Fruit fly (Drosophila melanogaster) whole organism, embryonic: ENCODE measurements around the gene Sik2.

Experiments used
- Atf6 ChIP-seq: fragments of 200-800 bp; sonication (Bioruptor generic); IDR thresholded peaks from 2 replicates; pipeline ENCODE4 v1.3.6; 2022; ENCODE audit warnings: missing biosample characterization, missing genetic modification characterization
- Bdp1 ChIP-seq: fragments of 200-800 bp; sonication (Bioruptor generic); optimal IDR thresholded peaks from 3 replicates; lab custom pipeline; 2016; ENCODE audit warnings: missing biosample characterization, missing genetic modification characterization
- CG10654 ChIP-seq: fragments of 200-800 bp; sonication (Bioruptor generic); optimal IDR thresholded peaks from 2 replicates; lab custom pipeline; 2016; ENCODE audit warnings: missing biosample characterization, missing genetic modification characterization
- CG11093 ChIP-seq: fragments of 200-800 bp; sonication (Bioruptor generic); IDR thresholded peaks from 3 replicates; pipeline ENCODE4 v1.3.6; 2022; ENCODE audit warnings: missing biosample characterization, missing genetic modification characterization
- CG11695 ChIP-seq: fragments of 200-800 bp; sonication (Bioruptor generic); IDR thresholded peaks from 3 replicates; pipeline ENCODE4 v1.3.6; 2022; ENCODE audit warnings: missing biosample characterization, missing genetic modification characterization
- CG12155 ChIP-seq: fragments of 200-800 bp; sonication (Bioruptor generic); optimal IDR thresholded peaks from 3 replicates; lab custom pipeline; 2016; ENCODE audit warnings: missing biosample characterization, missing genetic modification characterization
- CG1603 ChIP-seq: fragments of 200-800 bp; sonication (Bioruptor generic); optimal IDR thresholded peaks from 2 replicates; lab custom pipeline; 2019; ENCODE audit warnings: missing biosample characterization, mild to moderate bottlenecking, missing genetic modification characterization, moderate library complexity
- CG2120 ChIP-seq: fragments of 200-800 bp; sonication (Bioruptor generic); optimal IDR thresholded peaks from 3 replicates; lab custom pipeline; 2016; ENCODE audit warnings: missing biosample characterization, missing genetic modification characterization
- CG2889 ChIP-seq: fragments of 200-800 bp; sonication (Bioruptor generic); IDR thresholded peaks from 3 replicates; pipeline ENCODE4 v1.3.6; 2022; ENCODE audit warnings: missing biosample characterization, missing genetic modification characterization
- CG3281 ChIP-seq: fragments of 200-800 bp; sonication (Bioruptor generic); optimal IDR thresholded peaks from 3 replicates; lab custom pipeline; 2017; ENCODE audit warnings: missing biosample characterization, mild to moderate bottlenecking, missing genetic modification characterization
- CG3995 ChIP-seq: fragments of 200-800 bp; sonication (Bioruptor generic); optimal IDR thresholded peaks from 3 replicates; lab custom pipeline; 2016; ENCODE audit warnings: missing biosample characterization, missing genetic modification characterization
- CG4360 ChIP-seq: fragments of 200-800 bp; sonication (Bioruptor generic); IDR thresholded peaks from 2 replicates; pipeline ENCODE4 v1.3.6; 2022; ENCODE audit warnings: missing biosample characterization, missing genetic modification characterization
- CG4854 ChIP-seq: fragments of 200-800 bp; sonication (Bioruptor generic); optimal IDR thresholded peaks from 2 replicates; lab custom pipeline; 2016; ENCODE audit warnings: missing biosample characterization, missing genetic modification characterization, inconsistent platforms
- CG5245 ChIP-seq: fragments of 200-800 bp; sonication (Bioruptor generic); optimal IDR thresholded peaks from 3 replicates; lab custom pipeline; 2016; ENCODE audit warnings: missing biosample characterization, missing genetic modification characterization
- CG6683 ChIP-seq: fragments of 200-800 bp; sonication (Bioruptor generic); optimal IDR thresholded peaks from 2 replicates; lab custom pipeline; 2017; ENCODE audit warnings: missing biosample characterization, mild to moderate bottlenecking, missing genetic modification characterization, missing genetic modification reagents
- CG6791 ChIP-seq: fragments of 200-800 bp; sonication (Bioruptor generic); IDR thresholded peaks from 3 replicates; pipeline ENCODE4 v1.3.6; 2022; ENCODE audit warnings: missing biosample characterization, missing genetic modification characterization; ENCODE audit not compliant: partially characterized antibody
- CG7745 ChIP-seq: fragments of 200-800 bp; sonication (Bioruptor generic); optimal IDR thresholded peaks from 2 replicates; lab custom pipeline; 2018; ENCODE audit warnings: missing biosample characterization, mild to moderate bottlenecking, missing genetic modification characterization, moderate library complexity
- CG8359 ChIP-seq: fragments of 200-800 bp; sonication (Bioruptor generic); optimal IDR thresholded peaks from 2 replicates; lab custom pipeline; 2017; ENCODE audit warnings: missing biosample characterization, mild to moderate bottlenecking, missing genetic modification characterization, borderline replicate concordance
- Chrac-16 ChIP-seq: fragments of 200-800 bp; sonication (Bioruptor generic); optimal IDR thresholded peaks from 3 replicates; lab custom pipeline; 2016; ENCODE audit warnings: missing biosample characterization, missing genetic modification characterization
- Dfd ChIP-seq, 2 experiments: fragments of >200 bp; optimal IDR thresholded peaks; 2 replicates each; lab custom pipeline; 2017; ENCODE audit warnings: missing biosample characterization in 2 of 2, missing genetic modification characterization in 2 of 2
- Hr39 ChIP-seq: fragments of >200 bp; optimal IDR thresholded peaks from 2 replicates; lab custom pipeline; 2017
- Hr78 ChIP-seq, 2 experiments: fragments of 200-800 bp in 1 of 2; fragments of >200 bp in 1 of 2; sonication (Bioruptor generic) in 1 of 2; optimal IDR thresholded peaks; 2 replicates each; lab custom pipeline; 2017 to 2019; ENCODE audit warnings: missing biosample characterization in 2 of 2, missing genetic modification characterization in 2 of 2, mild to moderate bottlenecking in 1 of 2, moderate library complexity in 1 of 2
- Lhr ChIP-seq: fragments of 200-800 bp; sonication (Bioruptor generic); optimal IDR thresholded peaks from 3 replicates; lab custom pipeline; 2017; ENCODE audit warnings: mild to moderate bottlenecking, missing biosample characterization, missing genetic modification reagents, missing genetic modification characterization
- MBD-R2 ChIP-seq: fragments of 200-800 bp; sonication (Bioruptor generic); IDR thresholded peaks from 2 replicates; pipeline ENCODE4 v1.3.6; 2022; ENCODE audit warnings: missing biosample characterization, missing genetic modification characterization
- Med ChIP-seq: fragments of 200-800 bp; sonication (Bioruptor generic); peaks from one replicate; lab custom pipeline; 2016; ENCODE audit warnings: missing biosample characterization, missing genetic modification characterization, mild to moderate bottlenecking, inconsistent platforms, moderate library complexity
- Nf-YB ChIP-seq: fragments of 200-800 bp; sonication (Bioruptor generic); optimal IDR thresholded peaks from 3 replicates; lab custom pipeline; 2019; ENCODE audit warnings: missing biosample characterization, mild to moderate bottlenecking, missing genetic modification characterization, moderate library complexity
- Oaz ChIP-seq: fragments of 200-800 bp; sonication (Bioruptor generic); IDR thresholded peaks from 2 replicates; pipeline ENCODE4 v1.3.6; 2022; ENCODE audit warnings: missing biosample characterization, missing genetic modification characterization
- Opbp ChIP-seq: fragments of 200-800 bp; sonication (Bioruptor generic); IDR thresholded peaks from 3 replicates; pipeline ENCODE4 v1.3.6; 2022; ENCODE audit warnings: missing biosample characterization, missing genetic modification characterization; ENCODE audit not compliant: partially characterized antibody
- Sry-β ChIP-seq: fragments of 200-800 bp; sonication (Bioruptor generic); optimal IDR thresholded peaks from 2 replicates; lab custom pipeline; 2018; ENCODE audit warnings: missing biosample characterization, mild to moderate bottlenecking, missing genetic modification characterization, moderate library complexity
- Tbp ChIP-seq: fragments of >200 bp; optimal IDR thresholded peaks from 2 replicates; lab custom pipeline; 2018; ENCODE audit warnings: missing biosample characterization, missing genetic modification characterization
- bigmax ChIP-seq: fragments of 200-800 bp; sonication (Bioruptor generic); optimal IDR thresholded peaks from 2 replicates; lab custom pipeline; 2018; ENCODE audit warnings: missing biosample characterization, mild to moderate bottlenecking, missing genetic modification characterization
- bsh ChIP-seq, 2 experiments: fragments of 200-800 bp; sonication (Bioruptor generic); optimal IDR thresholded peaks; 2 replicates each; lab custom pipeline; 2017 to 2018; ENCODE audit warnings: mild to moderate bottlenecking in 2 of 2, missing biosample characterization in 2 of 2, missing genetic modification characterization in 2 of 2, moderate library complexity in 1 of 2
- cg ChIP-seq: fragments of 200-800 bp; sonication (Bioruptor generic); optimal IDR thresholded peaks from 3 replicates; lab custom pipeline; 2019; ENCODE audit warnings: missing biosample characterization, mild to moderate bottlenecking, missing genetic modification characterization, moderate library complexity
- crc ChIP-seq: fragments of 200-800 bp; sonication (Bioruptor generic); optimal IDR thresholded peaks from 2 replicates; lab custom pipeline; 2016; ENCODE audit warnings: missing biosample characterization, missing genetic modification characterization
- crol ChIP-seq: fragments of 200-800 bp; sonication (Bioruptor generic); IDR thresholded peaks from 2 replicates; pipeline ENCODE4 v1.3.6; 2022; ENCODE audit warnings: missing biosample characterization, missing genetic modification characterization
- fd102C ChIP-seq: fragments of 200-800 bp; sonication (Bioruptor generic); optimal IDR thresholded peaks from 2 replicates; lab custom pipeline; 2018; ENCODE audit warnings: missing biosample characterization, mild to moderate bottlenecking, missing genetic modification characterization, moderate library complexity
- gem ChIP-seq: fragments of 200-800 bp; sonication (Bioruptor generic); optimal IDR thresholded peaks from 2 replicates; lab custom pipeline; 2019; ENCODE audit warnings: missing biosample characterization, mild to moderate bottlenecking, missing genetic modification characterization, moderate library complexity
- lilli ChIP-seq: fragments of 200-800 bp; sonication (Bioruptor generic); optimal IDR thresholded peaks from 3 replicates; lab custom pipeline; 2016; ENCODE audit warnings: missing biosample characterization, missing genetic modification characterization
- oc ChIP-seq: fragments of 200-800 bp; sonication (Bioruptor generic); optimal IDR thresholded peaks from 2 replicates; lab custom pipeline; 2018; ENCODE audit warnings: missing biosample characterization, mild to moderate bottlenecking, missing genetic modification characterization, moderate library complexity
- p53 ChIP-seq: fragments of 200-800 bp; sonication (Bioruptor generic); optimal IDR thresholded peaks from 2 replicates; lab custom pipeline; 2016; ENCODE audit warnings: missing biosample characterization, missing genetic modification characterization
- pita ChIP-seq: fragments of 200-800 bp; sonication (Bioruptor generic); optimal IDR thresholded peaks from 2 replicates; lab custom pipeline; 2017; ENCODE audit warnings: missing biosample characterization, mild to moderate bottlenecking, missing genetic modification characterization
- prd ChIP-seq, 3 experiments: fragments of >200 bp in 2 of 3; fragments of 200-800 bp in 1 of 3; sonication (Bioruptor generic) in 1 of 3; optimal IDR thresholded peaks in 2 of 3; IDR thresholded peaks in 1 of 3; 2 replicates in 2 of 3; 3 replicates in 1 of 3; pipeline versions ENCODE4 v1.3.6 to Lab custom; 2017 to 2022; ENCODE audit warnings: missing biosample characterization in 1 of 3, missing genetic modification characterization in 1 of 3
- row ChIP-seq: fragments of 200-800 bp; sonication (Bioruptor generic); IDR thresholded peaks from 3 replicates; pipeline ENCODE4 v1.3.6; 2022; ENCODE audit warnings: missing biosample characterization, missing genetic modification characterization
- schlank ChIP-seq: fragments of 200-800 bp; sonication (Bioruptor generic); optimal IDR thresholded peaks from 2 replicates; lab custom pipeline; 2018; ENCODE audit warnings: missing biosample characterization, mild to moderate bottlenecking, missing genetic modification characterization
- scrt ChIP-seq: fragments of 200-800 bp; sonication (Bioruptor generic); optimal IDR thresholded peaks from 2 replicates; lab custom pipeline; 2018; ENCODE audit warnings: missing biosample characterization, mild to moderate bottlenecking, missing genetic modification characterization, moderate library complexity
- sima ChIP-seq: fragments of 200-800 bp; sonication (Bioruptor generic); optimal IDR thresholded peaks from 2 replicates; lab custom pipeline; 2016; ENCODE audit warnings: missing biosample characterization, missing genetic modification characterization
- sisA ChIP-seq: fragments of 200-800 bp; sonication (Bioruptor generic); IDR thresholded peaks from 2 replicates; pipeline ENCODE4 v1.3.6; 2022; ENCODE audit warnings: missing biosample characterization, missing genetic modification characterization
- tna ChIP-seq: fragments of 200-800 bp; sonication (Bioruptor generic); IDR thresholded peaks from 2 replicates; pipeline ENCODE4 v1.3.6; 2022; ENCODE audit warnings: missing biosample characterization, missing genetic modification characterization; ENCODE audit not compliant: partially characterized antibody
- toy ChIP-seq: fragments of 200-800 bp; sonication (Bioruptor generic); IDR thresholded peaks from 2 replicates; pipeline ENCODE4 v1.3.6; 2022; ENCODE audit warnings: missing biosample characterization, missing genetic modification characterization
- vvl ChIP-seq: fragments of 200-800 bp; sonication (Bioruptor generic); IDR thresholded peaks from 2 replicates; pipeline ENCODE4 v1.3.6; 2022; ENCODE audit warnings: missing biosample characterization, missing genetic modification characterization
- wor ChIP-seq: fragments of 200-800 bp; sonication (Bioruptor generic); IDR thresholded peaks from 2 replicates; pipeline ENCODE4 v1.3.6; 2022; ENCODE audit warnings: missing biosample characterization, missing genetic modification characterization

Sik2 gene

DNA sequence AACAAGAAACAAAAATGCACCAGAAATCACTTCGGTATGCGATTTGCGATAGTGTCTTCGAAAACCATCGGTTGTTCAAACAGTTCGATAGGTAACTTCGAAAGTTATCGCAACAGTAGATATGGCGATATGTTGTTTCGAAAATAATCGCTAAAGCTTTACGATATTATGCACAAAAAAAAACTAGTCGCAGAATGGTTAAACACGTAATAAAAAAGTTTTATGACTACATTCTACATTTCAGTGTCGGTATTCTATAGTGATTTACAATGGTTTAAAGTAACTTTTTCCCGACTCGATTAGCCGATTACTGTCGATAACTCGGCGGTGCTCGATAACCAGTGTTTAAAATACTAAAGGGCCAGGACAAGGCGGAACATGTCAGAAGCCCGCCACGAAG lies 3.4 kb upstream of the Sik2 start, which contains the start of gene CG4281 (continued):
- TF ChIP-seq CG11695 (GFP tag; lab: Robert Waterston, UW) (no peak), gem (tag; lab: Kevin White, UChicago) (no peak), CG5245 (GFP tag; lab: Kevin White, UChicago) (no peak), Atf6 (GFP tag; lab: Robert Waterston, UW) (no peak), Opbp (peak; percentile 85), CG2120 (GFP tag; lab: Kevin White, UChicago) (peak; percentile 33), Oaz (no peak), MBD-R2 (GFP tag; lab: Robert Waterston, UW) (no peak; the same call in 1 of the 2 replicates), pita (GFP tag; lab: Kevin White, UChicago) (no peak), sima (GFP tag; lab: Kevin White, UChicago) (no peak), Med (GFP tag; lab: Kevin White, UChicago) (peak; percentile 58), CG6791 (GFP tag; lab: Robert Waterston, UW) (peak; percentile 82), Hr78 (GFP tag; optimal IDR thresholded peaks at IDR 0.05; lab: Kevin White, UChicago) (no peak), tna (GFP tag; lab: Robert Waterston, UW) (peak; percentile 92), Sry-β (GFP tag; lab: Kevin White, UChicago) (peak; percentile 82), CG3995 (GFP tag; lab: Kevin White, UChicago) (peak; percentile 36), CG4360 (GFP tag; lab: Robert Waterston, UW) (no peak), Dfd (GFP tag; optimal IDR thresholded peaks at IDR 0.05; lab: Kevin White, UChicago) (no peak), oc (tag; lab: Kevin White, UChicago) (no peak), bsh (GFP tag; optimal IDR thresholded peaks at IDR 0.05; lab: Kevin White, UChicago) (no peak), crol (no peak), schlank (tag; lab: Kevin White, UChicago) (no peak), CG6683 (GFP tag; lab: Kevin White, UChicago) (no peak), CG11093 (GFP tag; lab: Robert Waterston, UW) (no peak), sisA (GFP tag; lab: Robert Waterston, UW) (no peak), scrt (GFP tag; lab: Kevin White, UChicago) (no peak), CG3281 (GFP tag; lab: Kevin White, UChicago) (no peak), toy (no peak), prd (optimal IDR thresholded peaks at IDR 0.05; lab: Kevin White, UChicago) (no peak), prd (GFP tag; IDR thresholded peaks at IDR 0.05; lab: Robert Waterston, UW) (no peak), p53 (GFP tag; lab: Kevin White, UChicago) (peak; percentile 74), CG1603 (tag; lab: Kevin White, UChicago) (peak; percentile 14), CG10654 (GFP tag; lab: Kevin White, UChicago) (no peak), cg (GFP tag; lab: Kevin White, UChicago) (no peak), Bdp1 (GFP tag; lab: Kevin White, UChicago) (no peak), lilli (no peak), vvl (GFP tag; lab: Robert Waterston, UW) (no peak), Tbp (GFP tag; lab: Kevin White, UChicago) (peak; percentile 4), row (GFP tag; lab: Robert Waterston, UW) (peak; percentile 64), CG7745 (tag; lab: Kevin White, UChicago) (no peak), fd102C (GFP tag; lab: Kevin White, UChicago) (no peak), CG2889 (no peak), Nf-YB (no peak), bigmax (no peak), wor (GFP tag; lab: Robert Waterston, UW) (no peak), Lhr (GFP tag; lab: Kevin White, UChicago) (no peak), Chrac-16 (GFP tag; lab: Kevin White, UChicago) (no peak), crc (GFP tag; lab: Kevin White, UChicago) (no peak), Hr39 (lab: Kevin White, UChicago) (no peak), CG12155 (GFP tag; lab: Kevin White, UChicago) (no peak), CG8359 (GFP tag; lab: Kevin White, UChicago) (no peak), CG4854 (GFP tag; lab: Kevin White, UChicago) (no peak)
